Worm (Caenorhabditis elegans): ENCODE data around the gene F22F7.11.

DNA sequence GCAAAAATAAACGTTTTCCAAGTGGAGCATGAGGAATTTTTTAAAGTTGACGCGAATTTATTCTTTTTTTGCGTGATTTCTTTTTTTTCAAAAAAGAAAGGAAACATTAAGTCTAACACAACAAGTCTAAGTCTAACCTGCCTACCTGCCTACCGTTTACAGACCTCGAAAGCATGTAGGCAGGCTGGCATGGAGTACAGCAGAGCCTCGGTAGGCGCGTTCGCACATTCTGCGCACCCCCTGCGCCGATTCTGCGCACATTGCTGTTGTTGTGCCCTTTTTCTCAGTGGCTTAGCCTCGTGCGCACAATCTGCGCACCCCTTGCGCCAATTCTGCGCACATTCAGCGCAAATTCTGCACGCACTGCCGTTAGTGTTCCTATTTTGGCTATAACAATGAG lies 35.8 kb upstream of the F22F7.11 start:
- TF ChIP-seq nhr-27 (tag; optimal IDR thresholded peaks at IDR 0.05) (no peak), hsf-1 (GFP tag; IDR thresholded peaks at IDR 0.05) (no peak), ztf-25 (GFP tag; IDR thresholded peaks at IDR 0.05) (0 out of 2 replicates have a peak, but pooled peaks have one; percentile 51), nfya-1 (tag; optimal IDR thresholded peaks at IDR 0.05; ENCODE audit: borderline replicate concordance, insufficient read depth) (no peak), hrde-1 (tag; optimal IDR thresholded peaks at IDR 0.05; ENCODE audit: borderline replicate concordance) (no peak), T26A5.8 (tag; optimal IDR thresholded peaks at IDR 0.05) (no peak)
